Fruit fly (Drosophila melanogaster) whole organism, embryonic: ENCODE results near the gene DPCoAC.

ENCODE experiments used
- Asciz ChIP-seq: fragments of 200-800 bp; sonication (Bioruptor generic); optimal IDR thresholded peaks from 2 replicates; lab custom pipeline; 2017; ENCODE audit warnings: missing biosample characterization, mild to moderate bottlenecking, missing genetic modification characterization, missing genetic modification reagents
- Atf3 ChIP-seq: fragments of 200-800 bp; sonication (Bioruptor generic); optimal IDR thresholded peaks from 3 replicates; lab custom pipeline; 2016; ENCODE audit warnings: missing biosample characterization, missing genetic modification characterization
- Bdp1 ChIP-seq: fragments of 200-800 bp; sonication (Bioruptor generic); optimal IDR thresholded peaks from 3 replicates; lab custom pipeline; 2016; ENCODE audit warnings: missing biosample characterization, missing genetic modification characterization
- CG10543 ChIP-seq: fragments of 200-800 bp; sonication (Bioruptor generic); optimal IDR thresholded peaks from 3 replicates; lab custom pipeline; 2017; ENCODE audit warnings: missing biosample characterization, mild to moderate bottlenecking, missing genetic modification characterization, moderate library complexity
- CG12299 ChIP-seq: fragments of 200-800 bp; sonication (Bioruptor generic); optimal IDR thresholded peaks from 2 replicates; lab custom pipeline; 2018; ENCODE audit warnings: missing biosample characterization, mild to moderate bottlenecking, missing genetic modification characterization
- CG1233 ChIP-seq: fragments of 200-800 bp; sonication (Bioruptor generic); optimal IDR thresholded peaks from 4 replicates; lab custom pipeline; 2018; ENCODE audit warnings: missing biosample characterization, mild to moderate bottlenecking, missing genetic modification characterization
- CG13296 ChIP-seq: fragments of 200-800 bp; sonication (Bioruptor generic); optimal IDR thresholded peaks from 3 replicates; lab custom pipeline; 2018; ENCODE audit warnings: missing biosample characterization, mild to moderate bottlenecking, missing genetic modification characterization
- CG1603 ChIP-seq: fragments of 200-800 bp; sonication (Bioruptor generic); optimal IDR thresholded peaks from 2 replicates; lab custom pipeline; 2019; ENCODE audit warnings: missing biosample characterization, mild to moderate bottlenecking, missing genetic modification characterization, moderate library complexity
- CG17912 ChIP-seq: fragments of 200-800 bp; sonication (Bioruptor generic); optimal IDR thresholded peaks from 2 replicates; lab custom pipeline; 2018; ENCODE audit warnings: missing biosample characterization, mild to moderate bottlenecking, missing genetic modification characterization
- CG2202 ChIP-seq: fragments of 200-800 bp; sonication (Bioruptor generic); optimal IDR thresholded peaks from 2 replicates; lab custom pipeline; 2018; ENCODE audit warnings: missing biosample characterization, mild to moderate bottlenecking, missing genetic modification characterization
- CG2875 ChIP-seq: fragments of 200-800 bp; sonication (Bioruptor generic); optimal IDR thresholded peaks from 2 replicates; lab custom pipeline; 2017; ENCODE audit warnings: missing biosample characterization, mild to moderate bottlenecking, missing genetic modification characterization, missing genetic modification reagents
- CG31441 ChIP-seq: fragments of 200-800 bp; sonication (Bioruptor generic); IDR thresholded peaks from 2 replicates; pipeline ENCODE4 v1.3.6; 2022; ENCODE audit warnings: missing biosample characterization, missing genetic modification characterization
- CG3407 ChIP-seq: fragments of 200-800 bp; sonication (Bioruptor generic); optimal IDR thresholded peaks from 2 replicates; lab custom pipeline; 2018; ENCODE audit warnings: missing biosample characterization, mild to moderate bottlenecking, missing genetic modification characterization
- CG34224 ChIP-seq: fragments of 200-800 bp; sonication (Bioruptor generic); IDR thresholded peaks from 3 replicates; pipeline ENCODE4 v1.3.6; 2022; ENCODE audit warnings: missing biosample characterization, missing genetic modification characterization; ENCODE audit not compliant: partially characterized antibody
- CG4404 ChIP-seq: fragments of 200-800 bp; sonication (Bioruptor generic); IDR thresholded peaks from 2 replicates; pipeline ENCODE4 v1.3.6; 2022; ENCODE audit warnings: missing biosample characterization, missing genetic modification characterization
- CG6654 ChIP-seq: fragments of 200-800 bp; sonication (Bioruptor generic); optimal IDR thresholded peaks from 2 replicates; lab custom pipeline; 2017; ENCODE audit warnings: missing biosample characterization, mild to moderate bottlenecking, missing genetic modification characterization
- CG8290 ChIP-seq, 3 experiments: fragments of 200-800 bp; sonication (Bioruptor generic); optimal IDR thresholded peaks; 2 replicates each; lab custom pipeline; 2016 to 2019; ENCODE audit warnings: missing biosample characterization in 3 of 3, missing genetic modification characterization in 3 of 3, mild to moderate bottlenecking in 2 of 3, moderate library complexity in 1 of 3
- Dip3 ChIP-seq: fragments of 200-800 bp; sonication (Bioruptor generic); optimal IDR thresholded peaks from 3 replicates; lab custom pipeline; 2016; ENCODE audit warnings: missing biosample characterization, missing genetic modification characterization
- Hey ChIP-seq: fragments of 200-800 bp; sonication (Bioruptor generic); optimal IDR thresholded peaks from 3 replicates; lab custom pipeline; 2018; ENCODE audit warnings: missing biosample characterization, mild to moderate bottlenecking, missing genetic modification characterization
- MESR4 ChIP-seq: fragments of 200-800 bp; sonication (Bioruptor generic); optimal IDR thresholded peaks from 2 replicates; lab custom pipeline; 2018; ENCODE audit warnings: missing biosample characterization, mild to moderate bottlenecking, missing genetic modification characterization, moderate library complexity
- Mes4 ChIP-seq: fragments of 200-800 bp; sonication (Bioruptor generic); optimal IDR thresholded peaks from 2 replicates; lab custom pipeline; 2016; ENCODE audit warnings: missing biosample characterization, missing genetic modification characterization
- Oli ChIP-seq: fragments of 200-800 bp; sonication (Bioruptor generic); optimal IDR thresholded peaks from 2 replicates; lab custom pipeline; 2018; ENCODE audit warnings: missing biosample characterization, mild to moderate bottlenecking, missing genetic modification characterization, moderate library complexity
- Trl ChIP-seq, 3 experiments: fragments of >200 bp in 2 of 3; fragments of 200-800 bp in 1 of 3; sonication (Bioruptor generic) in 1 of 3; optimal IDR thresholded peaks; 2 replicates in 1 of 3; 3 replicates in 2 of 3; lab custom pipeline; 2016 to 2017; ENCODE audit warnings: missing biosample characterization in 1 of 3, missing genetic modification characterization in 1 of 3
- Usf ChIP-seq: fragments of 200-800 bp; sonication (Bioruptor generic); optimal IDR thresholded peaks from 2 replicates; lab custom pipeline; 2017; ENCODE audit warnings: missing genotype, missing biosample characterization, missing genetic modification characterization
- Xrp1 ChIP-seq: fragments of 200-800 bp; sonication (Bioruptor generic); IDR thresholded peaks from 2 replicates; pipeline ENCODE4 v1.3.6; 2022; ENCODE audit warnings: missing biosample characterization, missing genetic modification characterization
- caup ChIP-seq: fragments of 200-800 bp; sonication (Bioruptor generic); optimal IDR thresholded peaks from 3 replicates; lab custom pipeline; 2017; ENCODE audit warnings: missing biosample characterization, mild to moderate bottlenecking, missing genetic modification characterization, moderate library complexity; ENCODE audit not compliant: severe bottlenecking
- chif ChIP-seq, 2 experiments: fragments of 200-800 bp; sonication (Bioruptor generic); optimal IDR thresholded peaks; 3 replicates each; lab custom pipeline; 2016; ENCODE audit warnings: missing biosample characterization in 2 of 2, missing genetic modification characterization in 2 of 2
- cwo ChIP-seq: fragments of 200-800 bp; sonication (Bioruptor generic); optimal IDR thresholded peaks from 3 replicates; lab custom pipeline; 2017; ENCODE audit warnings: missing biosample characterization, missing genetic modification characterization, mild to moderate bottlenecking, moderate library complexity, missing genetic modification reagents
- da ChIP-seq: fragments of 200-800 bp; sonication (Bioruptor generic); optimal IDR thresholded peaks from 2 replicates; lab custom pipeline; 2016; ENCODE audit warnings: missing biosample characterization, missing genetic modification characterization
- dysf ChIP-seq: fragments of 200-800 bp; sonication (Bioruptor generic); IDR thresholded peaks from 3 replicates; pipeline ENCODE4 v1.3.6; 2022; ENCODE audit warnings: missing biosample characterization, missing genetic modification characterization
- ewg ChIP-seq: fragments of 200-800 bp; sonication (Bioruptor generic); optimal IDR thresholded peaks from 3 replicates; lab custom pipeline; 2017; ENCODE audit warnings: mild to moderate bottlenecking, missing biosample characterization, missing genetic modification reagents, missing genetic modification characterization
- fd96Cb ChIP-seq: fragments of 200-800 bp; sonication (Bioruptor generic); optimal IDR thresholded peaks from 2 replicates; lab custom pipeline; 2018; ENCODE audit warnings: missing biosample characterization, mild to moderate bottlenecking, missing genetic modification characterization, moderate library complexity
- hbn ChIP-seq: fragments of 200-800 bp; sonication (Bioruptor generic); IDR thresholded peaks from 2 replicates; pipeline ENCODE4 v1.3.6; 2022; ENCODE audit warnings: missing biosample characterization, missing genetic modification characterization; ENCODE audit not compliant: partially characterized antibody
- hkb ChIP-seq, 2 experiments: fragments of 200-800 bp in 1 of 2; fragments of >200 bp in 1 of 2; sonication (Bioruptor generic) in 1 of 2; IDR thresholded peaks in 1 of 2; optimal IDR thresholded peaks in 1 of 2; 2 replicates each; pipeline versions ENCODE4 v1.3.6 to Lab custom; 2017 to 2022; ENCODE audit warnings: missing biosample characterization in 1 of 2, missing genetic modification characterization in 1 of 2
- ken ChIP-seq: fragments of 200-800 bp; sonication (Bioruptor generic); IDR thresholded peaks from 3 replicates; pipeline ENCODE4 v1.3.6; 2022; ENCODE audit warnings: missing biosample characterization, missing genetic modification characterization
- knrl ChIP-seq: fragments of 200-800 bp; sonication (Bioruptor generic); IDR thresholded peaks from 3 replicates; pipeline ENCODE4 v1.3.6; 2022; ENCODE audit warnings: missing biosample characterization, missing genetic modification characterization; ENCODE audit not compliant: partially characterized antibody
- mirr ChIP-seq: fragments of 200-800 bp; sonication (Bioruptor generic); optimal IDR thresholded peaks from 3 replicates; lab custom pipeline; 2018; ENCODE audit warnings: missing biosample characterization, mild to moderate bottlenecking, missing genetic modification characterization
- nerfin-1 ChIP-seq: fragments of 200-800 bp; sonication (Bioruptor generic); optimal IDR thresholded peaks from 3 replicates; lab custom pipeline; 2019; ENCODE audit warnings: missing biosample characterization, mild to moderate bottlenecking, missing genetic modification characterization, moderate library complexity
- pfk ChIP-seq: fragments of 200-800 bp; sonication (Bioruptor generic); optimal IDR thresholded peaks from 2 replicates; lab custom pipeline; 2018; ENCODE audit warnings: missing biosample characterization, mild to moderate bottlenecking, missing genetic modification characterization, moderate library complexity
- row ChIP-seq: fragments of 200-800 bp; sonication (Bioruptor generic); IDR thresholded peaks from 3 replicates; pipeline ENCODE4 v1.3.6; 2022; ENCODE audit warnings: missing biosample characterization, missing genetic modification characterization
- slbo ChIP-seq: fragments of 200-800 bp; sonication (Bioruptor generic); IDR thresholded peaks from 2 replicates; pipeline ENCODE4 v1.3.6; 2022; ENCODE audit warnings: missing biosample characterization, missing genetic modification characterization
- so ChIP-seq: fragments of 200-800 bp; sonication (Bioruptor generic); IDR thresholded peaks from 3 replicates; pipeline ENCODE4 v1.3.6; 2022; ENCODE audit warnings: missing biosample characterization, missing genetic modification characterization
- ttk ChIP-seq: fragments of 200-800 bp; sonication (Bioruptor generic); IDR thresholded peaks from 2 replicates; pipeline ENCODE4 v2.1.2; 2022; ENCODE audit warnings: missing biosample characterization, missing genetic modification characterization
- unpg ChIP-seq: fragments of 200-800 bp; sonication (Bioruptor generic); optimal IDR thresholded peaks from 3 replicates; lab custom pipeline; 2018; ENCODE audit warnings: missing biosample characterization, mild to moderate bottlenecking, missing genetic modification characterization, moderate library complexity

The DPCoAC gene

dm6 chr3R:20556281-20557113, 970 bp downstream of the DPCoAC start (continued):
- TF ChIP-seq slbo (GFP tag; lab: Robert Waterston, UW) (peak; percentile 92), MESR4 (no peak), Usf (peak; percentile 35), Oli (tag; lab: Kevin White, UChicago) (peak; percentile 78), CG4404 (GFP tag; lab: Robert Waterston, UW) (peak; percentile 61), chif (GFP tag; optimal IDR thresholded peaks at IDR 0.05; lab: Kevin White, UChicago) (no peak), dysf (GFP tag; lab: Robert Waterston, UW) (peak; percentile 86), Hey (tag; lab: Kevin White, UChicago) (no peak), Bdp1 (GFP tag; lab: Kevin White, UChicago) (peak; percentile 29), Dip3 (GFP tag; lab: Kevin White, UChicago) (peak; percentile 73), CG6654 (GFP tag; lab: Kevin White, UChicago) (peak; percentile 28), hkb (optimal IDR thresholded peaks at IDR 0.05; lab: Kevin White, UChicago) (no peak), hkb (GFP tag; IDR thresholded peaks at IDR 0.05; lab: Robert Waterston, UW) (peak; percentile 75), fd96Cb (tag; lab: Kevin White, UChicago) (peak; percentile 11), ewg (GFP tag; lab: Kevin White, UChicago) (peak; percentile 3), CG12299 (tag; lab: Kevin White, UChicago) (peak; percentile 21), so (GFP tag; lab: Robert Waterston, UW) (peak; percentile 86), CG13296 (peak; percentile 61), knrl (GFP tag; lab: Robert Waterston, UW) (no peak), row (peak; percentile 87), ttk (peak; percentile 66)

- TF ChIP-seq ken (GFP tag; lab: Robert Waterston, UW) (0 out of 3 replicates have a peak, but pooled peaks have one; percentile 57), CG31441 (GFP tag; lab: Robert Waterston, UW) (no peak), CG12299 (tag; lab: Kevin White, UChicago) (peak; percentile 73), CG8290 (GFP tag; optimal IDR thresholded peaks at IDR 0.05; lab: Kevin White, UChicago) (no peak), CG8290 (tag; optimal IDR thresholded peaks at IDR 0.05; lab: Kevin White, UChicago) (peak; percentile 66 to 88), cwo (GFP tag; lab: Kevin White, UChicago) (peak; percentile 96), Asciz (GFP tag; lab: Kevin White, UChicago) (peak; percentile 1), pfk (GFP tag; lab: Kevin White, UChicago) (peak; percentile 75), da (GFP tag; lab: Kevin White, UChicago) (no peak), CG2875 (GFP tag; lab: Kevin White, UChicago) (peak; percentile 5), Mes4 (GFP tag; lab: Kevin White, UChicago) (no peak), CG10543 (peak; percentile 95), Xrp1 (peak; percentile 69), caup (peak; percentile 43), hkb (optimal IDR thresholded peaks at IDR 0.05; lab: Kevin White, UChicago) (no peak), hkb (GFP tag; IDR thresholded peaks at IDR 0.05; lab: Robert Waterston, UW) (peak; percentile 8), CG2202 (tag; lab: Kevin White, UChicago) (peak; percentile 36), hbn (GFP tag; lab: Robert Waterston, UW) (0 out of 2 replicates have a peak, but pooled peaks have one; percentile 35), CG17912 (GFP tag; lab: Kevin White, UChicago) (peak; percentile 80), Atf3 (no peak), Trl (optimal IDR thresholded peaks at IDR 0.05; lab: Kevin White, UChicago) (peak; percentile 65 to 76), Trl (GFP tag; optimal IDR thresholded peaks at IDR 0.05; lab: Kevin White, UChicago) (no peak), CG34224 (GFP tag; lab: Robert Waterston, UW) (peak; percentile 61; the same call in 2 of the 3 replicates), unpg (GFP tag; lab: Kevin White, UChicago) (peak; percentile 17), CG3407 (GFP tag; lab: Kevin White, UChicago) (peak; percentile 51), CG1233 (GFP tag; lab: Kevin White, UChicago) (peak; percentile 82), nerfin-1 (tag; lab: Kevin White, UChicago) (peak; percentile 69), mirr (GFP tag; lab: Kevin White, UChicago) (peak; percentile 97), CG1603 (peak; percentile 56)
These were observed 1.7 kb downstream of the DPCoAC start for dm6 chr3R:20555720-20556280.
